Worm (Caenorhabditis elegans): ENCODE results near the gene sec-61.G.

sec-61.G gene

ce11 chrV:10861611-10862262 lies 35.2 kb downstream of the sec-61.G start (continued):
- no peak for TF ChIP-seq mdl-1 (tag; optimal IDR thresholded peaks at IDR 0.05)
- no peak for TF ChIP-seq lin-11 (tag; optimal IDR thresholded peaks at IDR 0.05)

DNA sequence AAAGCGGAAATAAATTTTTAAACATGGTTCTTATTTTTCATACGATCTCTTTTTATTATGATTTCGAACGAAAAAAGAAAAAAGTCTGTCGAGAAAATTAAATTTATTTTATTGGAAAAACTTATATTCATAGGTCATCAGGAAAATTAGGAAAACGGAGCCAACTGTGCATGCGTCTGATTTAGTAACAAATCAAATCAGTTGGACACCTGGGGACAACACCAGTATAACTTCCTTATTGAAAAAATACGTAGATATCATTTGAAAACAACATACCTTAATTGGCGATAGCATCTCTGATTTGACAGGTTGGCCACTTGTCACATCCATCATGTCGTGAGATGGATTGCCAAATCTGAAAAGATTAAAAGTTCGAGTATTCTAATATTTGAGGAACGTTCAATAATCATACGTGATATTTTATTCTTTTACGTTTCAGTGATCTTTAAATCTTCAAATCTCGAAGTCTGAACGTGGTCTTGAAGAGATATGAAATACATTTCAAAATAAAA lies 36.4 kb downstream of the sec-61.G start:
- no peak for TF ChIP-seq sma-3 (GFP tag; optimal IDR thresholded peaks at IDR 0.05)
- no peak for TF ChIP-seq fos-1 (tag; optimal IDR thresholded peaks at IDR 0.05)
- TF ChIP-seq nhr-25 (tag; optimal IDR thresholded peaks at IDR 0.05): peak; percentile 17
- TF ChIP-seq Y55F3AM.14 (GFP tag; optimal IDR thresholded peaks at IDR 0.05): no peak
- no peak for TF ChIP-seq mdl-1 (tag; optimal IDR thresholded peaks at IDR 0.05)
- no peak for TF ChIP-seq lsy-2 (tag; optimal IDR thresholded peaks at IDR 0.05)
- TF ChIP-seq mbf-1 (tag; optimal IDR thresholded peaks at IDR 0.05): no peak
- no peak for TF ChIP-seq lin-39 (tag; optimal IDR thresholded peaks at IDR 0.05)
- TF ChIP-seq nhr-11 (tag; optimal IDR thresholded peaks at IDR 0.05): no peak
- no peak for TF ChIP-seq dmd-4 (tag; optimal IDR thresholded peaks at IDR 0.05)
- no peak for TF ChIP-seq nhr-237 (tag; optimal IDR thresholded peaks at IDR 0.05)
- TF ChIP-seq nhr-6 (tag; optimal IDR thresholded peaks at IDR 0.05): no peak
- no peak for TF ChIP-seq ama-1 (optimal IDR thresholded peaks at IDR 0.05)
- TF ChIP-seq egl-27 (tag; optimal IDR thresholded peaks at IDR 0.05): peak; percentile 41
- TF ChIP-seq zag-1 (tag; optimal IDR thresholded peaks at IDR 0.05): no peak
- TF ChIP-seq aly-2 (tag; optimal IDR thresholded peaks at IDR 0.05): no peak
- no peak for TF ChIP-seq unc-55 (GFP tag; optimal IDR thresholded peaks at IDR 0.05)
- TF ChIP-seq mab-5 (tag; optimal IDR thresholded peaks at IDR 0.05): no peak
- peak; percentile 52 for TF ChIP-seq ceh-16 (tag; optimal IDR thresholded peaks at IDR 0.05)
- no peak for TF ChIP-seq nhr-12 (tag; optimal IDR thresholded peaks at IDR 0.05)
- TF ChIP-seq blmp-1 (tag; optimal IDR thresholded peaks at IDR 0.05; ENCODE audit: insufficient read depth): peak; percentile 18
- TF ChIP-seq F13H6.1 (tag; optimal IDR thresholded peaks at IDR 0.05): no peak
- no peak for TF ChIP-seq gmeb-1 (tag; optimal IDR thresholded peaks at IDR 0.05)
- TF ChIP-seq sma-9 (GFP tag; optimal IDR thresholded peaks at IDR 0.05): peak; percentile 72
- no peak for TF ChIP-seq sma-9 (tag; optimal IDR thresholded peaks at IDR 0.05)
- no peak for TF ChIP-seq nhr-10 (tag; optimal IDR thresholded peaks at IDR 0.05)
- TF ChIP-seq unc-39 (tag; optimal IDR thresholded peaks at IDR 0.05): no peak

- TF ChIP-seq aly-2 (tag; optimal IDR thresholded peaks at IDR 0.05) (no peak), fos-1 (tag; optimal IDR thresholded peaks at IDR 0.05) (peak; percentile 94), Y55F3AM.14 (GFP tag; optimal IDR thresholded peaks at IDR 0.05) (peak; percentile 66), R02D3.7 (tag; optimal IDR thresholded peaks at IDR 0.05) (no peak), gmeb-1 (tag; optimal IDR thresholded peaks at IDR 0.05) (peak; percentile 24), C34F6.9 (tag; optimal IDR thresholded peaks at IDR 0.05) (peak; percentile 3), nhr-25 (tag; optimal IDR thresholded peaks at IDR 0.05) (peak; percentile 18), F13H6.1 (tag; optimal IDR thresholded peaks at IDR 0.05) (peak; percentile 11), lsy-2 (tag; optimal IDR thresholded peaks at IDR 0.05) (no peak), blmp-1 (tag; optimal IDR thresholded peaks at IDR 0.05; ENCODE audit: insufficient read depth) (peak; percentile 44), sma-3 (GFP tag; optimal IDR thresholded peaks at IDR 0.05) (peak; percentile 17), sma-9 (GFP tag; optimal IDR thresholded peaks at IDR 0.05) (peak; percentile 77), sma-9 (tag; optimal IDR thresholded peaks at IDR 0.05) (no peak)
Observed at ce11 chrV:10859775-10860174, 37.2 kb downstream of the sec-61.G start.

DNA sequence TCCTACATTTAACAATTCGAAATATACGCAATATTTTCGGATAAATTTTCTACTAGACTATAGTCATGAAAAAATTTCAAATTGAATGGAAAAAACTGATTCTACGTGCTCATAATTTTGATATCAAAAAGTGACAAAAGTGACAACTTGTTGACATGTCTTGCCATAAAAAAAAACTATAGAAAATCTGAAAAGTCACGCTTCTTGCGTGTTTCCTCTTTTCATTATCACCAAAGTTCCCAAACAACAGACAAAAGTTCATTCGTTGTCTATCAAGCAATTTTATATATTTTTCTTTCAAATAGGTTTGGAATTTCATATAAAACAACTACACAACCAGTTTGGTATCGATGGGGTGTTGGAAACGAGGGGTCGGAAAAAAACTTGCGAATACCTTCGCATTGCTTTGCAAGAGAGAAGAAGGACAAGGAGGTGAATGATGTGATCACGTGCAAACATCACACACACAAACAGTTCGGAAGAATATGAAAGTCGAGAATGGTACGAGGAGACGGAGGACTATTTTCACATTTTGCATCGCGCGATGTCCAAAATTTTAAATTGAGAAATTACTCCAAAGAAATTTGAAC lies 37.8 kb downstream of the sec-61.G start:
- TF ChIP-seq crh-2 (tag; optimal IDR thresholded peaks at IDR 0.05) (no peak), nhr-25 (tag; optimal IDR thresholded peaks at IDR 0.05) (peak; percentile 56), mdl-1 (tag; optimal IDR thresholded peaks at IDR 0.05) (no peak), mbf-1 (tag; optimal IDR thresholded peaks at IDR 0.05) (no peak), nhr-10 (tag; optimal IDR thresholded peaks at IDR 0.05) (no peak), ceh-16 (tag; optimal IDR thresholded peaks at IDR 0.05) (no peak), F13H6.1 (tag; optimal IDR thresholded peaks at IDR 0.05) (peak; percentile 18), unc-39 (tag; optimal IDR thresholded peaks at IDR 0.05) (no peak), zag-1 (tag; optimal IDR thresholded peaks at IDR 0.05) (no peak), aly-2 (tag; optimal IDR thresholded peaks at IDR 0.05) (no peak), sma-9 (GFP tag; optimal IDR thresholded peaks at IDR 0.05) (no peak), sma-9 (tag; optimal IDR thresholded peaks at IDR 0.05) (no peak), nhr-129 (tag; optimal IDR thresholded peaks at IDR 0.05) (peak; percentile 47), lin-11 (tag; optimal IDR thresholded peaks at IDR 0.05) (no peak), elt-3 (tag; optimal IDR thresholded peaks at IDR 0.05) (no peak)
